Worm (Caenorhabditis elegans) whole organism, late embryonic: ENCODE data around the gene ccch-1.

Source experiments
- K02D7.2 ChIP-seq: sonication (generic microtip); optimal IDR thresholded peaks from 2 replicates; lab custom pipeline; 2017; ENCODE audit warnings: mild to moderate bottlenecking, missing genetic modification characterization, missing compliant biosample characterization
- nhr-11 ChIP-seq: fragments of 150-350 bp; optimal IDR thresholded peaks from 2 replicates; lab custom pipeline; 2014; ENCODE audit warnings: missing biosample characterization, missing genetic modification characterization
- pqm-1 ChIP-seq: sonication (generic microtip); optimal IDR thresholded peaks from 2 replicates; lab custom pipeline; 2016; ENCODE audit warnings: missing genetic modification characterization, missing compliant biosample characterization
- ref-2 ChIP-seq: sonication (generic microtip); optimal IDR thresholded peaks from 2 replicates; lab custom pipeline; 2016; ENCODE audit warnings: missing genetic modification characterization, missing compliant biosample characterization
- sdc-2 ChIP-seq: sonication (generic microtip); optimal IDR thresholded peaks from 2 replicates; lab custom pipeline; 2016; ENCODE audit warnings: missing genotype, missing genetic modification characterization, missing compliant biosample characterization
- tbx-2 ChIP-seq: sonication (generic microtip); optimal IDR thresholded peaks from 2 replicates; lab custom pipeline; 2016; ENCODE audit warnings: missing genetic modification characterization, missing compliant biosample characterization

- TF ChIP-seq sdc-2 (tag; lab: Kevin White, UChicago) (no peak), nhr-11 (tag; lab: Kevin White, UChicago) (no peak), pqm-1 (tag; lab: Kevin White, UChicago) (no peak), K02D7.2 (no peak), ref-2 (tag; lab: Kevin White, UChicago) (no peak), tbx-2 (no peak)
These were observed 9.8 kb upstream of the ccch-1 start, which contains the start of gene C55A6.4 for ce11 chrV:11517789-11518188.
